Fruit fly (Drosophila melanogaster) whole organism, embryonic: ENCODE results near the gene wek.

Source experiments
- CG10267 ChIP-seq: fragments of 200-800 bp; sonication (Bioruptor generic); optimal IDR thresholded peaks from 2 replicates; lab custom pipeline; 2018; ENCODE audit warnings: missing biosample characterization, mild to moderate bottlenecking, missing genetic modification characterization, moderate library complexity
- CG10431 ChIP-seq: fragments of 200-800 bp; sonication (Bioruptor generic); optimal IDR thresholded peaks from 3 replicates; lab custom pipeline; 2018; ENCODE audit warnings: missing biosample characterization, mild to moderate bottlenecking, missing genetic modification characterization
- CG11723 ChIP-seq: fragments of 200-800 bp; sonication (Bioruptor generic); optimal IDR thresholded peaks from 2 replicates; lab custom pipeline; 2017; ENCODE audit warnings: missing biosample characterization, mild to moderate bottlenecking, missing genetic modification characterization
- CG12104 ChIP-seq: fragments of 200-800 bp; sonication (Bioruptor generic); optimal IDR thresholded peaks from 3 replicates; lab custom pipeline; 2016; ENCODE audit warnings: missing biosample characterization, missing genetic modification characterization
- CG13287 ChIP-seq: fragments of 200-800 bp; sonication (Bioruptor generic); IDR thresholded peaks from 2 replicates; pipeline ENCODE4 v1.3.6; 2022; ENCODE audit warnings: missing biosample characterization, missing genetic modification characterization; ENCODE audit not compliant: partially characterized antibody
- CG13894 ChIP-seq: fragments of 200-800 bp; sonication (Bioruptor generic); optimal IDR thresholded peaks from 3 replicates; lab custom pipeline; 2018; ENCODE audit warnings: missing biosample characterization, mild to moderate bottlenecking, missing genetic modification characterization, moderate library complexity
- CG15696 ChIP-seq: fragments of 200-800 bp; sonication (Bioruptor generic); optimal IDR thresholded peaks from 2 replicates; lab custom pipeline; 2019; ENCODE audit warnings: missing biosample characterization, mild to moderate bottlenecking, missing genetic modification characterization, moderate library complexity
- CG16779 ChIP-seq: fragments of 200-800 bp; sonication (Bioruptor generic); IDR thresholded peaks from 2 replicates; pipeline ENCODE4 v1.3.6; 2022; ENCODE audit warnings: missing biosample characterization, missing genetic modification characterization
- CG17612 ChIP-seq: fragments of 200-800 bp; sonication (Bioruptor generic); IDR thresholded peaks from 2 replicates; pipeline ENCODE4 v1.3.6; 2022; ENCODE audit warnings: missing biosample characterization, missing genetic modification characterization
- CG17802 ChIP-seq: fragments of 200-800 bp; sonication (Bioruptor generic); optimal IDR thresholded peaks from 2 replicates; lab custom pipeline; 2018; ENCODE audit warnings: missing biosample characterization, mild to moderate bottlenecking, missing genetic modification characterization, moderate library complexity
- CG18599 ChIP-seq: fragments of 200-800 bp; sonication (Bioruptor generic); optimal IDR thresholded peaks from 3 replicates; lab custom pipeline; 2017; ENCODE audit warnings: missing biosample characterization, missing genetic modification characterization, mild to moderate bottlenecking, moderate library complexity, missing genetic modification reagents
- CG34376 ChIP-seq: fragments of 200-800 bp; sonication (Bioruptor generic); optimal IDR thresholded peaks from 2 replicates; lab custom pipeline; 2018; ENCODE audit warnings: missing biosample characterization, mild to moderate bottlenecking, missing genetic modification characterization
- CG6272 ChIP-seq: fragments of 200-800 bp; sonication (Bioruptor generic); IDR thresholded peaks from 2 replicates; pipeline ENCODE4 v1.3.6; 2022; ENCODE audit warnings: missing biosample characterization, missing genetic modification characterization
- CG7271 ChIP-seq: fragments of 200-800 bp; sonication (Bioruptor generic); optimal IDR thresholded peaks from 2 replicates; lab custom pipeline; 2018; ENCODE audit warnings: missing biosample characterization, mild to moderate bottlenecking, missing genetic modification characterization, moderate library complexity
- CG7963 ChIP-seq: fragments of 200-800 bp; sonication (Bioruptor generic); IDR thresholded peaks from 3 replicates; pipeline ENCODE4 v1.3.6; 2022; ENCODE audit warnings: missing biosample characterization, missing genetic modification characterization; ENCODE audit not compliant: partially characterized antibody
- CG8924 ChIP-seq: fragments of 200-800 bp; optimal IDR thresholded peaks from 3 replicates; lab custom pipeline; 2019; ENCODE audit warnings: missing biosample characterization, mild to moderate bottlenecking, missing genetic modification characterization, moderate library complexity
- Doc3 ChIP-seq: fragments of 200-800 bp; sonication (Bioruptor generic); IDR thresholded peaks from 3 replicates; pipeline ENCODE4 v1.3.6; 2022; ENCODE audit warnings: missing biosample characterization, missing genetic modification characterization; ENCODE audit not compliant: partially characterized antibody
- E2f2 ChIP-seq: fragments of 200-800 bp; sonication (Bioruptor generic); IDR thresholded peaks from 2 replicates; pipeline ENCODE4 v1.3.6; 2022; ENCODE audit warnings: missing biosample characterization, missing genetic modification characterization
- ERR ChIP-seq: fragments of 200-800 bp; sonication (Bioruptor generic); optimal IDR thresholded peaks from 2 replicates; lab custom pipeline; 2016; ENCODE audit warnings: missing biosample characterization, missing genetic modification characterization
- HmgZ ChIP-seq: fragments of 200-800 bp; sonication (Bioruptor generic); optimal IDR thresholded peaks from 2 replicates; lab custom pipeline; 2018; ENCODE audit warnings: missing biosample characterization, mild to moderate bottlenecking, missing genetic modification characterization
- Lim3 ChIP-seq: fragments of 200-800 bp; sonication (Bioruptor generic); IDR thresholded peaks from 2 replicates; pipeline ENCODE4 v1.3.6; 2022; ENCODE audit warnings: missing biosample characterization, missing genetic modification characterization
- Meics ChIP-seq: fragments of 200-800 bp; sonication (Bioruptor generic); optimal IDR thresholded peaks from 2 replicates; lab custom pipeline; 2017; ENCODE audit warnings: missing biosample characterization, mild to moderate bottlenecking, missing genetic modification characterization
- Myb ChIP-seq: fragments of 200-800 bp; sonication (Bioruptor generic); optimal IDR thresholded peaks from 2 replicates; lab custom pipeline; 2016; ENCODE audit warnings: missing biosample characterization, missing genetic modification characterization
- Scr ChIP-seq: fragments of 200-800 bp; sonication (Bioruptor generic); IDR thresholded peaks from 2 replicates; pipeline ENCODE4 v1.3.6; 2022; ENCODE audit warnings: missing biosample characterization, missing genetic modification characterization; ENCODE audit not compliant: partially characterized antibody
- Spps ChIP-seq: fragments of 200-800 bp; sonication (Bioruptor generic); optimal IDR thresholded peaks from 2 replicates; lab custom pipeline; 2018; ENCODE audit warnings: missing biosample characterization, mild to moderate bottlenecking, missing genetic modification characterization
- Sry-δ ChIP-seq: fragments of 200-800 bp; sonication (Bioruptor generic); optimal IDR thresholded peaks from 2 replicates; lab custom pipeline; 2016; ENCODE audit warnings: missing biosample characterization, missing genetic modification characterization
- TFAM ChIP-seq: fragments of 200-800 bp; sonication (Bioruptor generic); optimal IDR thresholded peaks from 2 replicates; lab custom pipeline; 2017; ENCODE audit warnings: missing biosample characterization, missing genetic modification characterization, inconsistent platforms
- aop ChIP-seq: fragments of 200-800 bp; sonication (Bioruptor generic); IDR thresholded peaks from 2 replicates; pipeline ENCODE4 v1.3.6; 2022; ENCODE audit warnings: missing biosample characterization, missing genetic modification characterization
- ara ChIP-seq: fragments of 200-800 bp; sonication (Bioruptor generic); IDR thresholded peaks from 2 replicates; pipeline ENCODE4 v1.3.6; 2022; ENCODE audit warnings: missing biosample characterization, missing genetic modification characterization
- btn ChIP-seq: fragments of 200-800 bp; sonication (Bioruptor generic); optimal IDR thresholded peaks from 2 replicates; lab custom pipeline; 2016; ENCODE audit warnings: missing biosample characterization, missing genetic modification characterization
- cato ChIP-seq: fragments of 200-800 bp; sonication (Bioruptor generic); optimal IDR thresholded peaks from 2 replicates; lab custom pipeline; 2016; ENCODE audit warnings: missing biosample characterization, missing genetic modification characterization, borderline replicate concordance
- caup ChIP-seq: fragments of 200-800 bp; sonication (Bioruptor generic); optimal IDR thresholded peaks from 3 replicates; lab custom pipeline; 2017; ENCODE audit warnings: missing biosample characterization, mild to moderate bottlenecking, missing genetic modification characterization, moderate library complexity; ENCODE audit not compliant: severe bottlenecking
- eyg ChIP-seq: fragments of 200-800 bp; sonication (Bioruptor generic); optimal IDR thresholded peaks from 3 replicates; lab custom pipeline; 2016; ENCODE audit warnings: missing biosample characterization, missing genetic modification characterization
- gce ChIP-seq: fragments of 200-800 bp; sonication (Bioruptor generic); IDR thresholded peaks from 3 replicates; pipeline ENCODE4 v1.3.6; 2022; ENCODE audit warnings: missing biosample characterization, missing genetic modification characterization
- grn ChIP-seq: fragments of 200-800 bp; sonication (Bioruptor generic); optimal IDR thresholded peaks from 3 replicates; lab custom pipeline; 2017; ENCODE audit warnings: missing biosample characterization, missing genetic modification characterization
- hb ChIP-seq: fragments of 200-800 bp; sonication (Bioruptor generic); IDR thresholded peaks from 3 replicates; pipeline ENCODE4 v1.3.6; 2022; ENCODE audit warnings: missing biosample characterization, missing genetic modification characterization; ENCODE audit not compliant: partially characterized antibody
- knrl ChIP-seq: fragments of 200-800 bp; sonication (Bioruptor generic); IDR thresholded peaks from 3 replicates; pipeline ENCODE4 v1.3.6; 2022; ENCODE audit warnings: missing biosample characterization, missing genetic modification characterization; ENCODE audit not compliant: partially characterized antibody
- mld ChIP-seq: fragments of 200-800 bp; sonication (Bioruptor generic); IDR thresholded peaks from 3 replicates; pipeline ENCODE4 v1.3.6; 2022; ENCODE audit warnings: missing biosample characterization, missing genetic modification characterization; ENCODE audit not compliant: partially characterized antibody
- otp ChIP-seq: fragments of 200-800 bp; sonication (Bioruptor generic); IDR thresholded peaks from 3 replicates; pipeline ENCODE4, ENCODE4 v1.3.6; 2022; ENCODE audit warnings: missing biosample characterization, missing genetic modification characterization
- pum ChIP-seq: fragments of 200-800 bp; sonication (Bioruptor generic); optimal IDR thresholded peaks from 2 replicates; lab custom pipeline; 2016; ENCODE audit warnings: missing biosample characterization, missing genetic modification characterization
- sc ChIP-seq, 3 experiments: fragments of >200 bp in 2 of 3; fragments of 200-800 bp in 1 of 3; sonication (Bioruptor generic) in 1 of 3; optimal IDR thresholded peaks; 2 replicates in 2 of 3; 3 replicates in 1 of 3; lab custom pipeline; 2017; ENCODE audit warnings: mild to moderate bottlenecking in 1 of 3, missing biosample characterization in 1 of 3, missing genetic modification characterization in 1 of 3, missing genetic modification reagents in 1 of 3
- scrt ChIP-seq: fragments of 200-800 bp; sonication (Bioruptor generic); optimal IDR thresholded peaks from 2 replicates; lab custom pipeline; 2018; ENCODE audit warnings: missing biosample characterization, mild to moderate bottlenecking, missing genetic modification characterization, moderate library complexity
- sens-2 ChIP-seq: fragments of 200-800 bp; sonication (Bioruptor generic); IDR thresholded peaks from 2 replicates; pipeline ENCODE4 v1.3.6; 2022; ENCODE audit warnings: missing biosample characterization, missing genetic modification characterization
- sna ChIP-seq: fragments of 200-800 bp; sonication (Bioruptor generic); IDR thresholded peaks from 2 replicates; pipeline ENCODE4 v1.3.6; 2022; ENCODE audit warnings: missing biosample characterization, missing genetic modification characterization; ENCODE audit not compliant: partially characterized antibody
- stc ChIP-seq: fragments of 200-800 bp; sonication (Bioruptor generic); IDR thresholded peaks from 2 replicates; pipeline ENCODE4 v1.3.6; 2022; ENCODE audit warnings: missing biosample characterization, missing genetic modification characterization
- tna ChIP-seq: fragments of 200-800 bp; sonication (Bioruptor generic); IDR thresholded peaks from 2 replicates; pipeline ENCODE4 v1.3.6; 2022; ENCODE audit warnings: missing biosample characterization, missing genetic modification characterization; ENCODE audit not compliant: partially characterized antibody
- ttk ChIP-seq: fragments of 200-800 bp; sonication (Bioruptor generic); IDR thresholded peaks from 2 replicates; pipeline ENCODE4 v2.1.2; 2022; ENCODE audit warnings: missing biosample characterization, missing genetic modification characterization
- unpg ChIP-seq: fragments of 200-800 bp; sonication (Bioruptor generic); optimal IDR thresholded peaks from 3 replicates; lab custom pipeline; 2018; ENCODE audit warnings: missing biosample characterization, mild to moderate bottlenecking, missing genetic modification characterization, moderate library complexity
- vnd ChIP-seq: fragments of 200-800 bp; sonication (Bioruptor generic); IDR thresholded peaks from 3 replicates; pipeline ENCODE4 v1.3.6; 2022; ENCODE audit warnings: missing biosample characterization, missing genetic modification characterization; ENCODE audit not compliant: partially characterized antibody

wek gene

DNA sequence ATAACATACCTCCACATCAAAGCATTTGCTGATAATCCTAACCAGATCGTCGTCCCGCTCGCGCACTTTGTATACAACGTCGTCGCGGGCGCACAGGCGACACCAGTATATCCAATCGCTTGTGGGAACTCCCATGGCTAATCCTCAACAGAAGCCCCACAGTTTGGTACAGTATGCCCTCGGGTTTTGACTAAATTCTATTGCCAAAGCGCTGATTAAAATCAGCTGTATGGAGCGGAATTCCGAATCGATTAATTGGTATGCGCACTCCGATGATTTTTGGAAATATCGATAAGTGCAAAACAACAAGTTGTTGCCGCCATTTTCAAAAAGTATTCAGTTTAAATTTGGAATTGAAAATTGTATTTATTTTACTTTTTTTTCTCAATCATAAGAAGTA, at the start of gene wek:
wek (minus strand) TSS at position 253 of the 400 bp plus-strand sequence.
- TF ChIP-seq CG12104 (no peak), CG18599 (no peak), pum (GFP tag; lab: Kevin White, UChicago) (no peak), knrl (GFP tag; lab: Robert Waterston, UW) (peak; percentile 60; the same call in 2 of the 3 replicates), CG11723 (GFP tag; lab: Kevin White, UChicago) (no peak), ttk (GFP tag; lab: Robert Waterston, UW) (no peak), CG10431 (GFP tag; lab: Kevin White, UChicago) (no peak), unpg (GFP tag; lab: Kevin White, UChicago) (no peak), caup (GFP tag; lab: Kevin White, UChicago) (no peak), hb (GFP tag; lab: Robert Waterston, UW) (peak; percentile 46; the same call in 1 of the 3 replicates), Myb (GFP tag; lab: Kevin White, UChicago) (peak; percentile 26), tna (GFP tag; lab: Robert Waterston, UW) (peak; percentile 74), mld (GFP tag; lab: Robert Waterston, UW) (peak; percentile 78), CG8924 (tag; lab: Kevin White, UChicago) (no peak), CG17612 (GFP tag; lab: Robert Waterston, UW) (no peak), CG17802 (peak; percentile 88), CG13894 (tag; lab: Kevin White, UChicago) (no peak), E2f2 (peak; percentile 93), cato (GFP tag; lab: Kevin White, UChicago) (no peak), TFAM (no peak), CG15696 (tag; lab: Kevin White, UChicago) (no peak), sens-2 (GFP tag; lab: Robert Waterston, UW) (no peak), sc (optimal IDR thresholded peaks at IDR 0.05; lab: Kevin White, UChicago) (no peak), sc (GFP tag; optimal IDR thresholded peaks at IDR 0.05; lab: Kevin White, UChicago) (no peak), aop (GFP tag; lab: Robert Waterston, UW) (no peak), CG7963 (peak; percentile 85), Scr (GFP tag; lab: Robert Waterston, UW) (peak; percentile 75), CG7271 (tag; lab: Kevin White, UChicago) (no peak), btn (GFP tag; lab: Kevin White, UChicago) (no peak), CG10267 (peak; percentile 49), Meics (GFP tag; lab: Kevin White, UChicago) (no peak), CG6272 (GFP tag; lab: Robert Waterston, UW) (no peak), vnd (peak; percentile 60; the same call in 2 of the 3 replicates), Sry-δ (GFP tag; lab: Kevin White, UChicago) (peak; percentile 65), ara (no peak), CG16779 (GFP tag; lab: Robert Waterston, UW) (no peak), otp (GFP tag; lab: Robert Waterston, UW) (no peak), grn (peak; percentile 88), stc (GFP tag; lab: Robert Waterston, UW) (no peak), ERR (GFP tag; lab: Kevin White, UChicago) (no peak), Doc3 (GFP tag; lab: Robert Waterston, UW) (peak; percentile 52; the same call in 2 of the 3 replicates), scrt (GFP tag; lab: Kevin White, UChicago) (peak; percentile 89), CG34376 (GFP tag; lab: Kevin White, UChicago) (no peak), eyg (no peak), HmgZ (no peak), sna (GFP tag; lab: Robert Waterston, UW) (peak; percentile 48; the same call in 1 of the 2 replicates), gce (GFP tag; lab: Robert Waterston, UW) (no peak), Lim3 (GFP tag; lab: Robert Waterston, UW) (no peak), CG13287 (GFP tag; lab: Robert Waterston, UW) (peak; percentile 84), Spps (tag; lab: Kevin White, UChicago) (no peak)
